Worm (Caenorhabditis elegans): Measurements from ENCODE around the gene B0238.12.

B0238.12 gene

DNA sequence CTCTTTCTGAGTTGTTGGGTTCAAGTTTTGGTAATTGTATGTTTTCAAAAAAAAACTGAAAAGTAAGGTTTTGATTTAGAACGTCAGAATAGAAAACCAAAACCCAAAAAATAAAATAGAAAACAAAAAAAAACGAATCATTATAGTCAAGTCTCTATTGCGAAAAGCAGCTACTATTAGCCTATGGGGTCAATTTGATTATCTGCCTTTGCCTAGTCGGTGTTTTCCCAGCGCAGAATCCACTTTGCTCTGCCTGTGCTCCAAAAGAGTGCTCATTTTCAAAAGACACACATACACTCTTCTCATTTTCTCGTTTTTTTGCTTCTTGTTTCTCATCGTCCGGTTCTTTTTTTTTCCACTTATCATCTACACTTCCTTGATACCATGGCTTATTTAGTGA, 23.0 kb downstream of the B0238.12 start:
- TF ChIP-seq ets-7 (tag; optimal IDR thresholded peaks at IDR 0.05) (no peak), tra-4 (tag; optimal IDR thresholded peaks at IDR 0.05) (no peak), hmbx-1 (tag; optimal IDR thresholded peaks at IDR 0.05) (no peak), ceh-36 (tag; optimal IDR thresholded peaks at IDR 0.05) (no peak), aly-1 (tag; optimal IDR thresholded peaks at IDR 0.05) (no peak), sea-1 (GFP tag; conservative IDR thresholded peaks at IDR 0.05) (no peak), tbx-37 (GFP tag; conservative IDR thresholded peaks at IDR 0.05) (no peak), F13C5.2 (tag; optimal IDR thresholded peaks at IDR 0.05) (no peak), pes-1 (GFP tag; IDR thresholded peaks at IDR 0.05) (no peak), hmg-4 (GFP tag; optimal IDR thresholded peaks at IDR 0.05) (no peak), flt-1 (GFP tag; IDR thresholded peaks at IDR 0.05) (no peak), ceh-13 (GFP tag; optimal IDR thresholded peaks at IDR 0.05) (no peak), scrt-1 (GFP tag; IDR thresholded peaks at IDR 0.05) (no peak), B0310.2 (tag; optimal IDR thresholded peaks at IDR 0.05) (no peak), tbx-11 (GFP tag; IDR thresholded peaks at IDR 0.05) (no peak), ama-1 (optimal IDR thresholded peaks at IDR 0.05) (no peak), hnd-1 (tag; optimal IDR thresholded peaks at IDR 0.05) (no peak)

DNA sequence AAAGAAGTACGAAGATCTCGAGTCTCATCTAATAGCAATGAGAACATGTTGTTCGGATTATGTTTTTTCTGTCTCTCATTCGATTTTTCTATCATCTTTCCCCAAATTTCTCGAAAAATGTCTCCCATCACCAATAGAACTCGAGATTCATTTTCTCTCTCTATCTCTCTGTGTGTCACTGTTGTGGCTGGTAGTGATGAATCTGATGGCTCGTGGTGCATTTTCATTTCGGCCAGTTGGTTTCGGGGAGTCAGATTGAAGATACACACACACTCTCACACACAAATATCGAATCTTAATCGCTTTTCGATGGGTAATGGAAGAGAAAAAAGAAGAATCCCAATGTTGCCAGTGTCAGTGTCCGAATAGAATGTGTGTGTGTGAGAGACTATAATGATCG, 30.3 kb downstream of the B0238.12 start:
- TF ChIP-seq pes-1 (GFP tag; IDR thresholded peaks at IDR 0.05) (no peak), F13C5.2 (tag; optimal IDR thresholded peaks at IDR 0.05) (no peak), hnd-1 (tag; optimal IDR thresholded peaks at IDR 0.05) (no peak)

DNA sequence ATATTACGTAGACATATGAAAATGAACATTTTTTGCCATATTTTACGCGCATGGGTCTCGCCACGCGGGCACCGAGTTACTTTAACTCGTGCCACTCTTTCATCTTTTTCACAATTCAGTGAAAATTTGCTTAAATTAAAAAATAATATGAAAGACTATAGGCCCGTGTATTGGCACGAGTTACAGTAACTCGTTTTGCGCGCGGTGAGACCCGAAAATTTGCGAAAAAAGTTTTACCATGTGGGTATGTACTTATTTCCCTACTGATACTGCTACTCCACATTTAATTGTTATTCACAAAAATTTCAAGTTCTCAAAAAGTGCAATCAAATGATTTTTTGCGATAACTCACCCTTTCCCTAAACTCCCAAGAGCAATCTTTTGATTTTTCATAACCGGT, 32.1 kb downstream of the B0238.12 start:
- no peak for TF ChIP-seq sea-1 (GFP tag; conservative IDR thresholded peaks at IDR 0.05)
- TF ChIP-seq hmbx-1 (tag; optimal IDR thresholded peaks at IDR 0.05), result no peak
- TF ChIP-seq tbx-11 (GFP tag; IDR thresholded peaks at IDR 0.05), result no peak
- no peak for TF ChIP-seq hmg-4 (GFP tag; optimal IDR thresholded peaks at IDR 0.05)

DNA sequence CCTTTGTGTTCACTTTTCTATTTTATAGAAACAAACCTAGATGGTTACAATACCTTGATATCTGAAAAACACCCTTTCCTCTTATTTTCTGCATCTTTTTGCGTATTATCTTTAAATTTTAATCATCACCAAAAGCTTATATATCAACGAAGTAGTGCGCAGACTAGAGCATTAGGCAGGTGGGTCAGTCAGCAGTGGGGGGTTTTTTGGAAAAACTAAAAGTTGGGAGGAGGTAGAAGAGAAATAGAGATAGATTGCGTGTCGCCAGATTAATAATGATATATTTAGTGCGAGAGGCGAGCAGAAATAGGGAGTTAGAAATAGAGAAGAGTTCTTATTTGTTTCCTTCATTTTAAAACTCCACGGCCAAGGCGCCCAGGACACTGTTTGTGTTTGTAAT, 35.6 kb downstream of the B0238.12 start:
- TF ChIP-seq flt-1 (GFP tag; IDR thresholded peaks at IDR 0.05) (no peak), scrt-1 (GFP tag; IDR thresholded peaks at IDR 0.05) (no peak), tbx-11 (GFP tag; IDR thresholded peaks at IDR 0.05) (no peak), hmg-4 (GFP tag; optimal IDR thresholded peaks at IDR 0.05) (no peak), tbx-37 (GFP tag; conservative IDR thresholded peaks at IDR 0.05) (no peak), pes-1 (GFP tag; IDR thresholded peaks at IDR 0.05) (no peak), ama-1 (optimal IDR thresholded peaks at IDR 0.05) (no peak), hmbx-1 (tag; optimal IDR thresholded peaks at IDR 0.05) (no peak), aly-1 (tag; optimal IDR thresholded peaks at IDR 0.05) (no peak), sea-1 (GFP tag; conservative IDR thresholded peaks at IDR 0.05) (no peak), ets-7 (tag; optimal IDR thresholded peaks at IDR 0.05) (no peak), F13C5.2 (tag; optimal IDR thresholded peaks at IDR 0.05) (no peak), B0310.2 (tag; optimal IDR thresholded peaks at IDR 0.05) (no peak), ceh-13 (GFP tag; optimal IDR thresholded peaks at IDR 0.05) (no peak)

DNA sequence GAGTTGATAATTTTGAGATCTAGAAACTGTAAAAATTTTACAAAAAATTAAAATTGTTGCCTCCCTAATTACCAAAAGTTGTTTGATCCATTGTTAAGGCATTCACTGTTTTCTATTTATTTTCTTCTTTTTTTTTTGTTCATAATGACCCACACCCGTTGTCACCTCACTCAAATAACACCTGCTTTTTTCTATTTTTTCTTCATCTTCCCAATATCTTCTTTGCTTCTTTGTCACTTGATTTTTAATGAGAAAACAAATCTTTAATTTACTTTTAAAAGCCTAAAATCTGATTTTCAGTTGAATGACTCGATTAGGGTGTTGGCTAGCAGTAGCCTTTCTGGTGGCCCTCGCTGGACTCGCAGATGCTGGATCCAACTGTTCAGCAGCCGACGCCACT, 37.7 kb downstream of the B0238.12 start, which contains the start of gene ncx-2:
Gene ncx-2, plus strand, starts transcription at position 301 of the 400 bp plus-strand sequence.
- TF ChIP-seq tra-4 (tag; optimal IDR thresholded peaks at IDR 0.05) (no peak), hnd-1 (tag; optimal IDR thresholded peaks at IDR 0.05) (no peak), B0310.2 (tag; optimal IDR thresholded peaks at IDR 0.05) (no peak), tbx-11 (GFP tag; IDR thresholded peaks at IDR 0.05) (no peak), pes-1 (GFP tag; IDR thresholded peaks at IDR 0.05) (no peak), sea-1 (GFP tag; conservative IDR thresholded peaks at IDR 0.05) (no peak), tbx-37 (GFP tag; conservative IDR thresholded peaks at IDR 0.05) (no peak), ama-1 (optimal IDR thresholded peaks at IDR 0.05) (no peak), hmg-4 (GFP tag; optimal IDR thresholded peaks at IDR 0.05) (no peak), flt-1 (GFP tag; IDR thresholded peaks at IDR 0.05) (no peak), ets-7 (tag; optimal IDR thresholded peaks at IDR 0.05) (no peak), scrt-1 (GFP tag; IDR thresholded peaks at IDR 0.05) (no peak), ceh-13 (GFP tag; optimal IDR thresholded peaks at IDR 0.05) (no peak), aly-1 (tag; optimal IDR thresholded peaks at IDR 0.05) (no peak)

DNA sequence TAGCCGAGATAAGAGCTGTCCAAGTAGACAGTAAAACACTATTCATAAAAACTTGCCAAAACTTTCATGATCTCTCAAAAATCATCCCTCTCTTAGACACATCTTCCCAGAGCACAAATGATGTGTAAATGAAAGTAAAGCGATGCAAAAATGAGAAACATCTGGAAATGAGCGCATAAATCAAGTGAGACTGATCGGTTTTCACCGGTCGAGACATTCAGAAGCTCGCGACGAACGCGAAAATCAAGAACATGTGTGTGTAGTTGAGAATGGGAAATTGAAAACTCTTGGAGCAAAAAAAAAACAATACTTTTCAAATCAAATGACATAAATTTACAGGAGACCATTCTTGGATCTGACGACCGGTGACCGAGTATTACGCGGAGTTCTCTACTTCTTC, 38.7 kb downstream of the B0238.12 start:
- no peak for TF ChIP-seq hnd-1 (tag; optimal IDR thresholded peaks at IDR 0.05)
- TF ChIP-seq ets-7 (tag; optimal IDR thresholded peaks at IDR 0.05), result no peak
- TF ChIP-seq ceh-13 (GFP tag; optimal IDR thresholded peaks at IDR 0.05), result no peak
- TF ChIP-seq tra-4 (tag; optimal IDR thresholded peaks at IDR 0.05), result no peak
- no peak for TF ChIP-seq flt-1 (GFP tag; IDR thresholded peaks at IDR 0.05)
- no peak for TF ChIP-seq ama-1 (optimal IDR thresholded peaks at IDR 0.05)
- TF ChIP-seq tbx-11 (GFP tag; IDR thresholded peaks at IDR 0.05), result no peak
- TF ChIP-seq B0310.2 (tag; optimal IDR thresholded peaks at IDR 0.05), result no peak
- TF ChIP-seq aly-1 (tag; optimal IDR thresholded peaks at IDR 0.05), result no peak
- no peak for TF ChIP-seq scrt-1 (GFP tag; IDR thresholded peaks at IDR 0.05)
- no peak for TF ChIP-seq hmg-4 (GFP tag; optimal IDR thresholded peaks at IDR 0.05)

DNA sequence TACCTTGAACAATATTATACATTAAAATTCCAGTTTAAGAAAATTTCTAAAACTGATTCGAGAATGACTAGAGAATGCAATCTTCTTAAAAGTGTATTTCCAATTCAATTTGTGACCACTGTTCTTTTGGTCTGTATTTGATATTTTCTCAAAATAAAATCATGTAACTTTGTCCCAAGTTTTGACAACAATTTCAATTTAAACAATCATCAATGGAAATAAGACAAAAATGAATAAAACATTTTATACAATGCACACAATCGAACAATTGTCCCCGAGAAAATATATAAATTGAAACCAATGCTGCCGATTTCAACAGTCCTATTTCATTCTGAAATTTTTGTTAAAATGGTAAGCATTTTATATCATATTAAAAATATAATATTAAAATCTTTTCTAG, 46.0 kb downstream of the B0238.12 start, which contains the start of gene C10G8.4:
Gene C10G8.4, plus strand, starts transcription at position 301 of the 400 bp plus-strand sequence.
- TF ChIP-seq ceh-36 (tag; optimal IDR thresholded peaks at IDR 0.05) (no peak), pes-1 (GFP tag; IDR thresholded peaks at IDR 0.05) (no peak), sea-1 (GFP tag; conservative IDR thresholded peaks at IDR 0.05) (no peak), tbx-11 (GFP tag; IDR thresholded peaks at IDR 0.05) (no peak), ets-7 (tag; optimal IDR thresholded peaks at IDR 0.05) (no peak), ceh-13 (GFP tag; optimal IDR thresholded peaks at IDR 0.05) (no peak)

DNA sequence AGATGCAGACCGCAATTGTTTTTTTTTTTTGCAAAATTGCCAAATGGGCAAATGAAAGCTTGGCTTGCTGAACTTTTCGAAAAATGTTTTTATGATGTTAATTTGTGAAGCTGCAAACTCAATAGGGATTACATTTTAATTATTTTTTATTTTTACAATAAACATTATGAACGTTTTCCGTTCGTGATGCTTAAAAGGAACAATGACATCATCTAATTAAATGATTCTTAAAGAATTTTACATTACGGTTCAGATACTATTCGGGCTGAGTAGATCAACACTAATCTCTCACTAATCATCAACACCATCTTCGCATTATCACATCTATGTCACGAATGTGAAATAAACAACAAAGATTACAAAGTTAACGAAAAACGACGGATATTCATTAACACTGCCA, 46.8 kb downstream of the B0238.12 start, which contains the start of gene C10G8.3:
Gene C10G8.3, plus strand, starts transcription at position 301 of the 400 bp plus-strand sequence.
- TF ChIP-seq hmbx-1 (tag; optimal IDR thresholded peaks at IDR 0.05), result no peak
- no peak for TF ChIP-seq pes-1 (GFP tag; IDR thresholded peaks at IDR 0.05)
- TF ChIP-seq ama-1 (optimal IDR thresholded peaks at IDR 0.05), result no peak

Measured in whole organism, early embryonic.